Worm (Caenorhabditis elegans) whole organism, early embryonic: ENCODE measurements around the gene B0454.8.

Experiments
- B0310.2 ChIP-seq: sonication (generic microtip); optimal IDR thresholded peaks from 2 replicates; lab custom pipeline; 2016; ENCODE audit warnings: mild to moderate bottlenecking, missing genetic modification characterization, missing compliant biosample characterization
- ama-1 ChIP-seq: fragments of 150-350 bp; optimal IDR thresholded peaks from 2 replicates; lab custom pipeline; 2014
- ceh-13 ChIP-seq: fragments of 200-800 bp; sonication (Bioruptor generic); optimal IDR thresholded peaks from 2 replicates; lab custom pipeline; 2018; ENCODE audit warnings: mild to moderate bottlenecking, missing genetic modification characterization, missing compliant biosample characterization
- flt-1 ChIP-seq: fragments of 200-800 bp; sonication (Bioruptor generic); IDR thresholded peaks from 2 replicates; pipeline ENCODE4 v1.3.6; 2022; ENCODE audit warnings: missing genetic modification characterization, missing compliant biosample characterization
- hmg-4 ChIP-seq: fragments of 200-800 bp; sonication (Bioruptor generic); optimal IDR thresholded peaks from 2 replicates; lab custom pipeline; 2018; ENCODE audit warnings: mild to moderate bottlenecking, missing genetic modification characterization, missing compliant biosample characterization
- scrt-1 ChIP-seq: fragments of 200-800 bp; sonication (Bioruptor generic); IDR thresholded peaks from 2 replicates; pipeline ENCODE4 v1.3.6; 2022; ENCODE audit warnings: missing genetic modification characterization, missing compliant biosample characterization
- sea-1 ChIP-seq: fragments of 200-800 bp; sonication (Bioruptor generic); conservative IDR thresholded peaks from 2 replicates; pipeline ENCODE4 v1.3.6; 2022; ENCODE audit warnings: missing genetic modification characterization, missing compliant biosample characterization
- tbx-11 ChIP-seq: fragments of 200-800 bp; sonication (Bioruptor generic); IDR thresholded peaks from 2 replicates; pipeline ENCODE4 v1.3.6; 2022; ENCODE audit warnings: missing genetic modification characterization, missing compliant biosample characterization
- tbx-37 ChIP-seq: fragments of 200-800 bp; sonication (Bioruptor generic); conservative IDR thresholded peaks from 2 replicates; pipeline ENCODE4 v1.3.6; 2022; ENCODE audit warnings: missing genetic modification reagents, missing genetic modification characterization, missing compliant biosample characterization
- tra-4 ChIP-seq: sonication (generic microtip); optimal IDR thresholded peaks from 2 replicates; lab custom pipeline; 2017; ENCODE audit warnings: missing genetic modification characterization, missing compliant biosample characterization

DNA sequence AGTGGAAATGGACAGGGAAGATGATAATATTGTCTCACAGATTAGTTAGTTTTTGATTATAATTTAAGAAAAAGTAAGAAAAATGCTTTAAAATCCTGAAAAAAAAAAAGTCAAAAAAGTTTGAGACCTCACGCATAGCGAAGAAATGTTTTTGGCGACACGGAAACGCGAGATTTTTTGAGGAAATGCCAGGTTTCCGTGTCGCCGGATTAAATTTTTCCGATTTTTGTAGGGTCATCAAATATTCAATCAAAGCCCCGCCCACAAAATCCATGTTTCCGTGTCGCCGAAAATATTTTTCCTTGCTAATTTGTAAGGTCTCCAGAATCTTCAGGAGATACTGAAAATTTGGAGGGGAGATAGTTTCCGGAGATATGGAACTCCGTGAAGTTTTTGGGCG is 51.0 kb downstream of the B0454.8 start:
- TF ChIP-seq scrt-1 (GFP tag; lab: Robert Waterston, UW), result no peak
- no peak for TF ChIP-seq tra-4
- no peak for TF ChIP-seq ama-1 (lab: Kevin White, UChicago)
- TF ChIP-seq flt-1, result no peak
- no peak for TF ChIP-seq ceh-13 (GFP tag; lab: Kevin White, UChicago)
- no peak for TF ChIP-seq tbx-11 (GFP tag; lab: Robert Waterston, UW)
- TF ChIP-seq sea-1 (GFP tag; lab: Robert Waterston, UW), result no peak
- no peak for TF ChIP-seq B0310.2
- no peak for TF ChIP-seq tbx-37 (GFP tag; lab: Robert Waterston, UW)
- TF ChIP-seq hmg-4, result no peak
